Worm (Caenorhabditis elegans) whole organism, young adult: ENCODE data around the gene ttc-39B.

Source experiments
- ccch-3 ChIP-seq: fragments of 200-800 bp; sonication (Bioruptor generic); optimal IDR thresholded peaks from 2 replicates; lab custom pipeline; 2018; ENCODE audit warnings: mild to moderate bottlenecking, missing genetic modification characterization, missing compliant biosample characterization
- nhr-179 ChIP-seq: sonication (generic microtip); optimal IDR thresholded peaks from 2 replicates; lab custom pipeline; 2016; ENCODE audit warnings: mild to moderate bottlenecking, missing genetic modification characterization, missing compliant biosample characterization
- ztf-25 ChIP-seq: fragments of 200-800 bp; sonication (Bioruptor generic); IDR thresholded peaks from 2 replicates; pipeline ENCODE4 v1.3.6; 2022; ENCODE audit warnings: missing genetic modification reagents, missing genetic modification characterization, missing compliant biosample characterization

DNA sequence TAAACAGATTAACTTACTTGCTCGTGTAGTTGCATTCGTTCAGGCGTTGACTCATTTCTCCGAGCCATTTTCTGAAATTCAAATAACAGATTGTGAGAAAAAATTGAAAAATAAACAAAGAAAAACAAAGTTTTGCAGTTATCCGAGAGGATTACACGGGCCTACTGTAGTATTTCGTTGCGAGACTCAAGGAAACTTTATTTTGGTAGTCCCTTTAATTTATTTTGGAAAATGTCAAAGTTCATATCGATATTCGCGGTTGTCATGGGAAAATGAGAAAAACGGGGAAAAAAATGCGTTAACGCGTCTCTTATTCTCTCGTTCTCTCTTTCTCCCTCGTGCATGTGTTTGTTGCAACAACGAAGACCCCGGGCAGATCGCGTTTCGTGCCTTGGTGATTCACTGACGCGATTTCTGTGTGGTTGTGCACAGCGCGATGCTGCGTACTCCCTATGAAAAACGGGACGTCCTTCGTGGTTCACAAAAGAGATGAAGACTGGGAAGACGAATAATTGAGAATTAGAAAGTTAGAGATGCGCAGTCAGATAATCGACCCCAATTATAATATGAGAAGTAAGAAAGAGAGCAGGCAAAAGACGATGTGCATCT lies 2.5 kb downstream of the ttc-39B start, which contains the start of gene set-4:
- TF ChIP-seq nhr-179 (tag; lab: Kevin White, UChicago): no peak
- TF ChIP-seq ztf-25 (GFP tag; lab: Robert Waterston, UW): no peak
- TF ChIP-seq ccch-3 (GFP tag; lab: Kevin White, UChicago): no peak
